Fruit fly (Drosophila melanogaster) whole organism, prepupa: ENCODE data around the gene CG1896.

Experiments
- CG6276 ChIP-seq: fragments of 200-800 bp; sonication (Bioruptor generic); optimal IDR thresholded peaks from 2 replicates; lab custom pipeline; 2017; ENCODE audit warnings: missing biosample characterization, mild to moderate bottlenecking, missing genetic modification characterization
- Gug ChIP-seq: fragments of 200-800 bp; sonication (Bioruptor generic); IDR thresholded peaks from 2 replicates; pipeline ENCODE4 v1.3.6; 2022; ENCODE audit warnings: missing biosample characterization, missing genetic modification characterization
- Lpt ChIP-seq: fragments of 200-800 bp; sonication (Bioruptor generic); optimal IDR thresholded peaks from 3 replicates; lab custom pipeline; 2016; ENCODE audit warnings: missing biosample characterization, missing genetic modification characterization
- salr ChIP-seq, 2 experiments: fragments of 200-800 bp; sonication (Bioruptor generic); optimal IDR thresholded peaks; 3 replicates each; lab custom pipeline; 2016 to 2018; ENCODE audit warnings: missing biosample characterization in 2 of 2, missing genetic modification characterization in 2 of 2, mild to moderate bottlenecking in 1 of 2
- spab ChIP-seq: fragments of 200-800 bp; sonication (Bioruptor generic); optimal IDR thresholded peaks from 2 replicates; lab custom pipeline; 2017; ENCODE audit warnings: missing biosample characterization, mild to moderate bottlenecking, missing genetic modification characterization, missing genetic modification reagents

dm6 chr3R:31708240-31708639 is 35.8 kb upstream of the CG1896 start, which contains the start of gene CG42693:
- TF ChIP-seq spab (GFP tag; lab: Kevin White, UChicago) (no peak), Lpt (GFP tag; lab: Kevin White, UChicago) (no peak), CG6276 (no peak), salr (GFP tag; optimal IDR thresholded peaks at IDR 0.05; lab: Kevin White, UChicago) (no peak), Gug (no peak)
